Worm (Caenorhabditis elegans) whole organism, L2 larva: Measurements from ENCODE around the gene C47E12.2.

ENCODE experiments used
- C34F6.9 ChIP-seq: fragments of 150-350 bp; optimal IDR thresholded peaks from 2 replicates; lab custom pipeline; 2014; ENCODE audit warnings: missing biosample characterization, missing genetic modification characterization
- R02D3.7 ChIP-seq: fragments of 150-350 bp; optimal IDR thresholded peaks from 2 replicates; lab custom pipeline; 2014; ENCODE audit warnings: missing biosample characterization, missing genetic modification characterization
- Y55F3AM.14 ChIP-seq: fragments of 200-800 bp; sonication (Bioruptor generic); optimal IDR thresholded peaks from 2 replicates; lab custom pipeline; 2018; ENCODE audit warnings: mild to moderate bottlenecking, missing genetic modification characterization, missing compliant biosample characterization
- ZK546.5 ChIP-seq: sonication (generic microtip); optimal IDR thresholded peaks from 2 replicates; lab custom pipeline; 2017; ENCODE audit warnings: missing biosample characterization, missing genetic modification characterization
- ama-1 ChIP-seq: fragments of 150-350 bp; optimal IDR thresholded peaks from 2 replicates; lab custom pipeline; 2018; ENCODE audit warnings: inconsistent platforms
- crh-2 ChIP-seq: sonication (generic microtip); optimal IDR thresholded peaks from 2 replicates; lab custom pipeline; 2017; ENCODE audit warnings: missing biosample characterization, missing genetic modification characterization
- dmd-4 ChIP-seq: sonication (generic microtip); optimal IDR thresholded peaks from 2 replicates; lab custom pipeline; 2017; ENCODE audit warnings: missing biosample characterization, missing genetic modification characterization
- egl-27 ChIP-seq: sonication (generic microtip); optimal IDR thresholded peaks from 3 replicates; lab custom pipeline; 2017; ENCODE audit warnings: missing biosample characterization, missing genetic modification reagents, missing genetic modification characterization
- elt-1 ChIP-seq: fragments of 150-350 bp; optimal IDR thresholded peaks from 2 replicates; lab custom pipeline; 2014; ENCODE audit warnings: missing biosample characterization, missing genetic modification characterization
- fos-1 ChIP-seq: fragments of 150-350 bp; optimal IDR thresholded peaks from 2 replicates; lab custom pipeline; 2014; ENCODE audit warnings: missing biosample characterization, missing genetic modification characterization
- gmeb-1 ChIP-seq: fragments of 150-350 bp; optimal IDR thresholded peaks from 2 replicates; lab custom pipeline; 2014; ENCODE audit warnings: missing biosample characterization, missing genetic modification characterization
- lin-11 ChIP-seq: fragments of 150-350 bp; sonication (generic microtip); optimal IDR thresholded peaks from 2 replicates; lab custom pipeline; 2014; ENCODE audit warnings: missing biosample characterization, missing genetic modification characterization, inconsistent platforms, mixed read lengths
- lin-39 ChIP-seq: fragments of 150-350 bp; optimal IDR thresholded peaks from 2 replicates; lab custom pipeline; 2014; ENCODE audit warnings: missing biosample characterization, missing genetic modification reagents, missing genetic modification characterization
- lsy-2 ChIP-seq, 2 experiments: fragments of 150-350 bp in 1 of 2; sonication (generic microtip) in 1 of 2; optimal IDR thresholded peaks; 2 replicates each; lab custom pipeline; 2014 to 2017; ENCODE audit warnings: missing biosample characterization in 2 of 2, missing genetic modification characterization in 2 of 2
- mdl-1 ChIP-seq, 2 experiments: fragments of 150-350 bp in 1 of 2; sonication (generic microtip) in 1 of 2; optimal IDR thresholded peaks; 2 replicates each; lab custom pipeline; 2017; ENCODE audit warnings: missing biosample characterization in 2 of 2, missing genetic modification characterization in 2 of 2
- nhr-10 ChIP-seq: sonication (generic microtip); optimal IDR thresholded peaks from 2 replicates; lab custom pipeline; 2017; ENCODE audit warnings: missing biosample characterization, missing genetic modification characterization
- nhr-11 ChIP-seq: fragments of 150-350 bp; optimal IDR thresholded peaks from 2 replicates; lab custom pipeline; 2014; ENCODE audit warnings: missing biosample characterization, missing genetic modification characterization
- nhr-129 ChIP-seq: fragments of 150-350 bp; optimal IDR thresholded peaks from 2 replicates; lab custom pipeline; 2014; ENCODE audit warnings: missing biosample characterization, missing genetic modification characterization
- nhr-21 ChIP-seq: fragments of 150-350 bp; optimal IDR thresholded peaks from 2 replicates; lab custom pipeline; 2014; ENCODE audit warnings: missing biosample characterization, missing genetic modification characterization
- nhr-237 ChIP-seq: fragments of 150-350 bp; optimal IDR thresholded peaks from 2 replicates; lab custom pipeline; 2014; ENCODE audit warnings: missing biosample characterization, missing genetic modification characterization
- nhr-6 ChIP-seq: fragments of 150-350 bp; optimal IDR thresholded peaks from 2 replicates; lab custom pipeline; 2014; ENCODE audit warnings: missing biosample characterization, missing genetic modification characterization
- skn-1 ChIP-seq: sonication (generic microtip); optimal IDR thresholded peaks from 2 replicates; lab custom pipeline; 2017; ENCODE audit warnings: missing biosample characterization, missing genetic modification characterization
- sma-9 ChIP-seq, 2 experiments: fragments of 150-350 bp in 1 of 2; sonication (generic microtip) in 1 of 2; optimal IDR thresholded peaks; 2 replicates each; lab custom pipeline; 2014 to 2016; ENCODE audit warnings: missing genetic modification characterization in 2 of 2, mild to moderate bottlenecking in 1 of 2, missing biosample characterization in 1 of 2, missing compliant biosample characterization in 1 of 2, missing genetic modification reagents in 1 of 2, moderate library complexity in 1 of 2
- snpc-4 ChIP-seq: fragments of 150-350 bp; optimal IDR thresholded peaks from 2 replicates; lab custom pipeline; 2014; ENCODE audit warnings: missing biosample characterization, missing genetic modification characterization
- unc-55 ChIP-seq: fragments of 150-350 bp; sonication (generic microtip); optimal IDR thresholded peaks from 3 replicates; lab custom pipeline; 2014; ENCODE audit warnings: missing biosample characterization, missing genetic modification reagents, missing genetic modification characterization
- unc-62 ChIP-seq: fragments of 150-350 bp; optimal IDR thresholded peaks from 2 replicates; lab custom pipeline; 2014; ENCODE audit warnings: missing biosample characterization, missing genetic modification reagents, missing genetic modification characterization
- zag-1 ChIP-seq: fragments of 150-350 bp; optimal IDR thresholded peaks from 2 replicates; lab custom pipeline; 2014; ENCODE audit warnings: missing biosample characterization, missing genetic modification characterization
- ztf-11 ChIP-seq: sonication (generic microtip); optimal IDR thresholded peaks from 2 replicates; lab custom pipeline; 2017; ENCODE audit warnings: missing biosample characterization, missing genetic modification characterization

The C47E12.2 gene

DNA sequence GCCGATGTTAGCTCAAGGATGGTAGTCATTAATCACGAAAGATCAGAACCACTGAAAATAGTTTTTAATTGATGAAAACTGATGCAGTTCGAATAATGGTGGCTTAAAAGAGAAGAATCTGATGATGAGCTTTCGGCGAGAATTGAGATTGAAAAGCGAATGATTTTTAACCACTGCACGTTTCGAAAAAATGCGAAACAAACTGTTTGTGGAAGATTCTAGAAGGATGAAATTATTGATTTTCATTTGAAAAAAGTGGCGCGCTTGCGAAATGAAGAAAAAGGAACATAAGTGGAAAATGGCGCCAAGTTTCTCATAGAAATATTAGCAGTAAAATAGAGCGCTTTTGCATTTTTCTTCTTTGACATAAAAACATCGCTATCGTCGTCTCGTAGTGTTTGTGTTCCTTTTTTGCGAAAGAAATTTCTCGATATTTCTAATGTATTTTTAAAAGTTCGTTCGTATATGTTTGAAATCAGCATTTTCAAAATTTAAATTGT lies 8.4 kb downstream of the C47E12.2 start, which contains the start of gene uba-1 (continued):
- TF ChIP-seq unc-62 (GFP tag; lab: Kevin White, UChicago) = no peak
- no peak for TF ChIP-seq nhr-237 (tag; lab: Kevin White, UChicago)
- peak; percentile 55 for TF ChIP-seq ama-1 (lab: Kevin White, UChicago)
- peak; percentile 86 for TF ChIP-seq crh-2 (tag; lab: Kevin White, UChicago)
- no peak for TF ChIP-seq nhr-6
- TF ChIP-seq lsy-2 (tag; optimal IDR thresholded peaks at IDR 0.05; lab: Kevin White, UChicago) = peak in 1 of 2 experiments; percentile 50
- no peak for TF ChIP-seq ztf-11
- no peak for TF ChIP-seq elt-1
- no peak for TF ChIP-seq zag-1
- TF ChIP-seq lin-39 (tag; lab: Kevin White, UChicago) = no peak
- peak; percentile 28 for TF ChIP-seq nhr-21 (tag; lab: Kevin White, UChicago)

DNA sequence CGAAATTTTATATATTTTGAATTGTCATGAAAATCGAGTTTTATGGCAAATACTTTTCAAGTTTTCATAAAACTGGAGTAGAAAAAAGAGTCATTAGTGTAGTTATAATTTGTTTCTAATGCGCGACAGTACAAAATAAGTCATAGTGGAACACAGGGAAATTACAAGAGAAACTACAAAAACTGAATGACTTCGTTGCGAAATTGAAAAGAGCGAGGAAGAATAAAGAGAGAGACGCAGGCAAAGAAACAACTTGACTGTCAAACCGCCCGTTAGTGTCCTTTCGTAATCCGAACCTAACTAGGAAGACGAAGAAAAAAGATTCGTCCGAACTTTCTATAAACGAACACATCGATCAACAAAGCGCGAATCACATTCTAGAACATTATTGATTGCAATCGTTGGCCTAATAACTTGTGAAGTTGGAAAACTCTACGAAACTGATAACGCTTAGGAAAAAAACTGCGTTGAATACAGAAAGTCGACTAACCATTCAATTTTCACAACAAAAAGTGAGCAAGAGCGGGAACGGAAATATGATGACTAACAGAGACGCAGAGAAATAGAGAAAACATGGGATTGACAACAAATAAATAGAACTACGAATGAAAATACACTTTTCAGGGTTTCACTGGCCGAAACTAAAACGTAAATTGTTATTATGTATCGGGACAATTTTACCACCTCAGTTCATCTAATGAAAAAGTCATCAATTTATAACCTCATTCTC lies 9.7 kb downstream of the C47E12.2 start:
- TF ChIP-seq skn-1 (peak; percentile 70), ZK546.5 (tag; lab: Kevin White, UChicago) (no peak), gmeb-1 (tag; lab: Kevin White, UChicago) (no peak), crh-2 (tag; lab: Kevin White, UChicago) (peak; percentile 20)

ce11 chrIV:9989416-9989815 lies 13.9 kb downstream of the C47E12.2 start:
- TF ChIP-seq lin-39 (tag; lab: Kevin White, UChicago) (no peak), ztf-11 (no peak), crh-2 (tag; lab: Kevin White, UChicago) (peak; percentile 27)

- no peak for TF ChIP-seq skn-1
- TF ChIP-seq nhr-10 (tag; lab: Kevin White, UChicago) = no peak
- no peak for TF ChIP-seq egl-27
- TF ChIP-seq nhr-6 = no peak
- no peak for TF ChIP-seq R02D3.7 (tag; lab: Kevin White, UChicago)
- no peak for TF ChIP-seq lin-11
- no peak for TF ChIP-seq sma-9 (GFP tag; optimal IDR thresholded peaks at IDR 0.05; lab: Kevin White, UChicago)
- TF ChIP-seq sma-9 (tag; optimal IDR thresholded peaks at IDR 0.05; lab: Kevin White, UChicago) = no peak
- TF ChIP-seq mdl-1 (tag; optimal IDR thresholded peaks at IDR 0.05; lab: Kevin White, UChicago) = no peak
- TF ChIP-seq ama-1 (lab: Kevin White, UChicago) = no peak
- TF ChIP-seq, all 48 proteins: peak for 0
Observed at ce11 chrIV:9982895-9983294, 20.4 kb downstream of the C47E12.2 start, which contains the start of gene mam-2. Gene mam-2 (plus strand): TSS chrIV:9983195.

DNA sequence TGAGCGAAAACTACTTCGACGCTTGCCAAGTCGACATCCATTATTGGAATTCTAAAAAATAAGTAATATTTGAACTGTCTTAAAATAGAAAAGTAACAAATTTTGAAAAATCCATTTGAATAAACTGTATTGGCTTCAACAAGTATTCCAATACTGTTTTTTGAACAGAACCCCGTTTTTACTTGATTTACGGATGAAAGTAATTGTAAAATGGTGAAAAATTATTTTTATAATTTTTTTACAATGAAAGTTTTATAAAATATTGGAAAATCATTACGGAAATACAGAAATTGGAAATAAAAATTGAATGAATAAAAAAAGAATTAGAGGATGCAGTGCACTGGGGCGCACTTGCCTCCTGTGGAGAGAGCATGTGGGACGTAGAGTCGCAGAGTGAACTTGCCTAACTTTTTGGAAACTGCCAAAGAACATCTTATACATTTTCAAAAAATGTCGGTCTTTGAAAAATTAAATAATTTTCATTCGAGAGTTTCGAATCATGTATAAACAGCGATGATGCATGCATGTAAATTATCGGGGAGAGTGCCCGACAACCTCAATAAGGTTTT lies 21.0 kb downstream of the C47E12.2 start, which contains the start of gene rrp-1:
Gene rrp-1 (minus strand): TSS at position 51 of the 569 bp plus-strand sequence.
- TF ChIP-seq unc-62 (GFP tag; lab: Kevin White, UChicago) (no peak), nhr-129 (no peak), nhr-11 (no peak), unc-55 (GFP tag; lab: Kevin White, UChicago) (peak; percentile 41), dmd-4 (tag; lab: Kevin White, UChicago) (no peak), C34F6.9 (tag; lab: Kevin White, UChicago) (peak; percentile 38), fos-1 (tag; lab: Kevin White, UChicago) (no peak), skn-1 (no peak), snpc-4 (no peak), lin-11 (no peak), mdl-1 (tag; optimal IDR thresholded peaks at IDR 0.05; lab: Kevin White, UChicago) (no peak)

ce11 chrIV:9977602-9978172 lies 25.6 kb downstream of the C47E12.2 start, which contains the start of gene dhp-2:
Gene dhp-2 (plus strand): TSS chrIV:9978122.
- TF ChIP-seq Y55F3AM.14 (GFP tag; lab: Kevin White, UChicago) = no peak
- TF ChIP-seq unc-62 (GFP tag; lab: Kevin White, UChicago) = no peak
- TF ChIP-seq elt-1 = no peak
- TF ChIP-seq, all 48 proteins: peak for 0
